Worm (Caenorhabditis elegans) whole organism, mixed stage, embryonic: ENCODE data around the gene drn-1.

Experiments
- ces-1 ChIP-seq: fragments of 150-350 bp; optimal IDR thresholded peaks from 2 replicates; lab custom pipeline; 2014; ENCODE audit warnings: missing biosample characterization, missing genetic modification reagents, missing genetic modification characterization
- nhr-12 ChIP-seq: fragments of 150-350 bp; optimal IDR thresholded peaks from 2 replicates; lab custom pipeline; 2014; ENCODE audit warnings: missing biosample characterization, missing genetic modification characterization
- nhr-237 ChIP-seq: fragments of 150-350 bp; optimal IDR thresholded peaks from 2 replicates; lab custom pipeline; 2014; ENCODE audit warnings: missing biosample characterization, missing genetic modification characterization
- pha-4 ChIP-seq: fragments of 150-350 bp; optimal IDR thresholded peaks from 2 replicates; lab custom pipeline; 2018; ENCODE audit warnings: missing biosample characterization, missing genetic modification reagents, missing genetic modification characterization
- unc-39 ChIP-seq: fragments of 150-350 bp; optimal IDR thresholded peaks from 2 replicates; lab custom pipeline; 2014; ENCODE audit warnings: missing biosample characterization, missing genetic modification characterization
- unc-62 ChIP-seq: fragments of 150-350 bp; optimal IDR thresholded peaks from 2 replicates; lab custom pipeline; 2014; ENCODE audit warnings: missing biosample characterization, missing genetic modification reagents, missing genetic modification characterization

DNA sequence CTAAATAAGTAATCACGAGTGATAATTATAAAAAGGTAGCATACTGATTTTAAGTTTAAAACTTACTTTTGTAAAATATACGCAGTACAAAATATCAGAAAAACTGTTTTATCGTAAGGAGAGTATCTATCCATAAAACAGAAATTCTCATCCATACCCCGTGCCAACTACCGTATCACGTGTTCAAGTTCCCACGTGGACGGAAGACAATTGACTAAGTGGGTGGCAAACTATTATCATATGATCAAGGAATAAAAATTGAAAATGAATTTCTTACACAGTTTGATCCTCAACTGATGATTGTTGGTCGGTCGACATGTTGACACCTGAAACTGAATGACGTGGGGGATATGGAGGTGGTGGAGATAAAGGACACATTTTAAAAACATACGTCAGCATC is 10.5 kb upstream of the drn-1 start, which contains the start of gene pmt-1:
- no peak for TF ChIP-seq nhr-12 (tag; lab: Kevin White, UChicago)
- no peak for TF ChIP-seq ces-1 (GFP tag; lab: Kevin White, UChicago)
- TF ChIP-seq nhr-237 (tag; lab: Kevin White, UChicago), result no peak
- TF ChIP-seq unc-39, result no peak
- no peak for TF ChIP-seq unc-62 (GFP tag; lab: Kevin White, UChicago)
- TF ChIP-seq pha-4, result no peak
